Fruit fly (Drosophila melanogaster): ENCODE data around the gene Set.

The Set gene

DNA sequence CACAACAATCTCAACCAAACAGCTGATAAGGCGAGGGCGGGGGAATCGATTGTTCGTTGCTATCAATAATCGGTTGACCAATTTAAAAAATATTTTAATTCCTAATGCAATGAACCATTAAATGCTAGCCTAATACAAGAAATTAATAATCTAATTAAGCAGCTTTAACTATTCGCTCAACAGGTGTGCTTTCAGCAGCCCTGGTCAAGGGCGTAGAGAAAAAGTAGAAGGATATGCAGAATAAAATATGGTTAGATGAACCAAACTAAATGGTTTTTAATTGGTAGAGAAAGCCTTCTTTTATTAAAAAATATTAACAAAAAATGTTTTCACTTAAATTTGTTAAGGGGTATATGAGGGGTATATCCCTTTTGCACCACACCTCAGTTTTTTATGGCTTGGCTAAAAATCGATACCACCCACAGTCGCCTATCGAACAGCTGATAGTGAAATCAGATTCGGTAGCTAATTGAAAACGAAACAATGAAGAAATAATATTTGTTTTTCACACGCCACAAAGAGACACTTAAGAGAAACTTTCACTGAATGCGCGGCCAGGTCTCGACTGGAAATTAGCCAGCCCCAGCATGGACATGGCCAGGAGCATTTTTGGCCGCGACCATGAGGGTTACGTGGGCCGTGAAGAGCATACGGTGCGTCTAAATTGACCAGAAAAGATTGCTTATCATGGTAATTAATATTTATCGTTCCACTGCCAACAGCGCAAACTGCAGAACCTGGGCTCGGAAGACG, 44.4 kb upstream of the Set start, which contains the start of the genes SIDL and CG12241 (continued):
- TF ChIP-seq scrt (GFP tag; optimal IDR thresholded peaks at IDR 0.05) (peak; percentile 90), CG12942 (GFP tag; optimal IDR thresholded peaks at IDR 0.05) (peak; percentile 40), lov (optimal IDR thresholded peaks at IDR 0.05) (no peak), lov (GFP tag; IDR thresholded peaks at IDR 0.05) (peak; percentile 88), CG1233 (GFP tag; optimal IDR thresholded peaks at IDR 0.05) (peak; percentile 79), org-1 (GFP tag; optimal IDR thresholded peaks at IDR 0.05) (peak; percentile 11), exex (tag; optimal IDR thresholded peaks at IDR 0.05) (peak; percentile 68), CG31388 (GFP tag; optimal IDR thresholded peaks at IDR 0.05) (peak; percentile 62), bcd (GFP tag; optimal IDR thresholded peaks at IDR 0.05) (peak; percentile 87), unc-4 (GFP tag; IDR thresholded peaks at IDR 0.05; ENCODE audit: partially characterized antibody) (0 out of 2 replicates have a peak, but pooled peaks have one; percentile 44), onecut (GFP tag; IDR thresholded peaks at IDR 0.05) (peak; percentile 96), Spps (tag; optimal IDR thresholded peaks at IDR 0.05) (peak; percentile 31), CG10267 (tag; optimal IDR thresholded peaks at IDR 0.05) (peak; percentile 80), fu2 (GFP tag; optimal IDR thresholded peaks at IDR 0.05) (peak; percentile 19), Dp (GFP tag; optimal IDR thresholded peaks at IDR 0.05) (peak; percentile 54), CG15073 (GFP tag; optimal IDR thresholded peaks at IDR 0.05) (no peak), Sry-β (GFP tag; optimal IDR thresholded peaks at IDR 0.05) (no peak), CG9932 (GFP tag; IDR thresholded peaks at IDR 0.05) (peak; percentile 75), gem (tag; optimal IDR thresholded peaks at IDR 0.05) (no peak), Jarid2 (GFP tag; optimal IDR thresholded peaks at IDR 0.05) (no peak), Myb (GFP tag; optimal IDR thresholded peaks at IDR 0.05) (peak; percentile 49), zfh1 (GFP tag; IDR thresholded peaks at IDR 0.05) (peak; percentile 94), CG2875 (GFP tag; optimal IDR thresholded peaks at IDR 0.05) (no peak), CG13894 (tag; optimal IDR thresholded peaks at IDR 0.05) (no peak), CG9876 (GFP tag; optimal IDR thresholded peaks at IDR 0.05) (no peak), dan (GFP tag; IDR thresholded peaks at IDR 0.05) (peak; percentile 50; the same call in 1 of the 2 replicates), Ssrp (tag; optimal IDR thresholded peaks at IDR 0.05) (peak; percentile 12), eve (GFP tag; optimal IDR thresholded peaks at IDR 0.05) (no peak), ttk (GFP tag; IDR thresholded peaks at IDR 0.05) (peak; percentile 88), gsb (GFP tag; IDR thresholded peaks at IDR 0.05) (peak; percentile 82), CG15011 (GFP tag; optimal IDR thresholded peaks at IDR 0.05) (no peak), H15 (GFP tag; IDR thresholded peaks at IDR 0.05) (peak; percentile 91), Dbx (GFP tag; IDR thresholded peaks at IDR 0.05) (peak; percentile 94), Ets65A (GFP tag) (peak; percentile 98), CG15514 (GFP tag; optimal IDR thresholded peaks at IDR 0.05) (peak; percentile 85), dmrt11E (tag; optimal IDR thresholded peaks at IDR 0.05) (peak; percentile 12), Ptx1 (GFP tag; IDR thresholded peaks at IDR 0.05) (peak; percentile 96), yki (optimal IDR thresholded peaks at IDR 0.05) (no peak), da (GFP tag; optimal IDR thresholded peaks at IDR 0.05) (no peak), CG3838 (GFP tag; optimal IDR thresholded peaks at IDR 0.05) (peak; percentile 68), dm (GFP tag; optimal IDR thresholded peaks at IDR 0.05) (no peak), TFAM (GFP tag; optimal IDR thresholded peaks at IDR 0.05) (no peak), sima (GFP tag; optimal IDR thresholded peaks at IDR 0.05) (peak; percentile 63), Eip74EF (GFP tag; optimal IDR thresholded peaks at IDR 0.05) (no peak), CG18764 (GFP tag; optimal IDR thresholded peaks at IDR 0.05) (peak; percentile 64), repo (GFP tag; optimal IDR thresholded peaks at IDR 0.05) (peak; percentile 46), CG1603 (tag; optimal IDR thresholded peaks at IDR 0.05) (no peak), CG1024 (GFP tag; IDR thresholded peaks at IDR 0.05) (peak; percentile 87), CG31365 (tag; optimal IDR thresholded peaks at IDR 0.05) (peak; percentile 27), Xbp1 (GFP tag; optimal IDR thresholded peaks at IDR 0.05) (peak; percentile 54)

All from whole organism, embryonic.